Worm (Caenorhabditis elegans) whole organism, L4/young adult: Measurements from ENCODE around the gene frpr-10.

Experiments
- dao-5 ChIP-seq: sonication (generic microtip); optimal IDR thresholded peaks from 2 replicates; lab custom pipeline; 2016; ENCODE audit warnings: missing genotype, missing genetic modification characterization, moderate library complexity, missing compliant biosample characterization
- him-1 ChIP-seq: sonication (generic microtip); optimal IDR thresholded peaks from 2 replicates; lab custom pipeline; 2016; ENCODE audit warnings: missing genotype, missing genetic modification reagents, missing genetic modification characterization, missing compliant biosample characterization

- TF ChIP-seq him-1 (tag; lab: Kevin White, UChicago) (no peak), dao-5 (tag; lab: Kevin White, UChicago) (no peak)
These were observed 54.7 kb downstream of the frpr-10 start, which contains the start of gene Y42H9B.3 for ce11 chrIV:8012330-8012729.
